Worm (Caenorhabditis elegans) whole organism, young adult: Measurements from ENCODE around the gene H40L08.7.

ENCODE experiments used
- F55B11.4 ChIP-seq: sonication (generic microtip); optimal IDR thresholded peaks from 2 replicates; lab custom pipeline; 2016; ENCODE audit warnings: missing compliant biosample characterization, missing genetic modification characterization, borderline replicate concordance; ENCODE audit not compliant: insufficient read depth
- K12H6.12 ChIP-seq: fragments of 200-800 bp; sonication (Bioruptor generic); optimal IDR thresholded peaks from 2 replicates; lab custom pipeline; 2018; ENCODE audit warnings: mild to moderate bottlenecking, missing genetic modification characterization, missing compliant biosample characterization
- rcor-1 ChIP-seq: fragments of 200-800 bp; sonication (Bioruptor generic); IDR thresholded peaks from 2 replicates; pipeline ENCODE4 v1.3.6; 2022; ENCODE audit warnings: missing genetic modification reagents, missing genetic modification characterization, missing compliant biosample characterization
- tlf-1 ChIP-seq: fragments of 200-800 bp; sonication (Bioruptor generic); optimal IDR thresholded peaks from 2 replicates; lab custom pipeline; 2018; ENCODE audit warnings: mild to moderate bottlenecking, missing genetic modification characterization, missing compliant biosample characterization

- TF ChIP-seq rcor-1 (GFP tag; lab: Robert Waterston, UW) (no peak), tlf-1 (GFP tag; lab: Kevin White, UChicago) (no peak), K12H6.12 (tag; lab: Kevin White, UChicago) (no peak), F55B11.4 (no peak)
These were observed 635 bp downstream of the H40L08.7 start for ce11 chrX:15076909-15077308.
